Worm (Caenorhabditis elegans) whole organism, L4/young adult: ENCODE results near the gene myo-2.

Experiments used
- W03F9.2 ChIP-seq: fragments of 150-350 bp; optimal IDR thresholded peaks from 2 replicates; lab custom pipeline; 2014; ENCODE audit warnings: missing biosample characterization, missing genetic modification characterization
- him-1 ChIP-seq: sonication (generic microtip); optimal IDR thresholded peaks from 2 replicates; lab custom pipeline; 2016; ENCODE audit warnings: missing genotype, missing genetic modification reagents, missing genetic modification characterization, missing compliant biosample characterization

ce11 chrX:12438266-12438665 is 29.6 kb upstream of the myo-2 start:
- TF ChIP-seq him-1 (tag; lab: Kevin White, UChicago) (no peak), W03F9.2 (no peak)
